Worm (Caenorhabditis elegans) whole organism, L3 larva: ENCODE results near the gene pfs-2.

Experiments used
- R02D3.7 ChIP-seq: fragments of 150-350 bp; optimal IDR thresholded peaks from 2 replicates; lab custom pipeline; 2014; ENCODE audit warnings: missing biosample characterization, missing genetic modification characterization
- ZK546.5 ChIP-seq: sonication (generic microtip); optimal IDR thresholded peaks from 2 replicates; lab custom pipeline; 2017; ENCODE audit warnings: missing biosample characterization, missing genetic modification characterization
- aly-2 ChIP-seq: fragments of 150-350 bp; optimal IDR thresholded peaks from 2 replicates; lab custom pipeline; 2014; ENCODE audit warnings: missing biosample characterization, missing genetic modification characterization
- ama-1 ChIP-seq: fragments of 150-350 bp; optimal IDR thresholded peaks from 2 replicates; lab custom pipeline; 2018
- ceh-16 ChIP-seq: sonication (generic microtip); optimal IDR thresholded peaks from 2 replicates; lab custom pipeline; 2017; ENCODE audit warnings: missing biosample characterization, missing genetic modification characterization
- ceh-28 ChIP-seq: fragments of 150-350 bp; optimal IDR thresholded peaks from 2 replicates; lab custom pipeline; 2014; ENCODE audit warnings: missing biosample characterization, missing genetic modification reagents, missing genetic modification characterization
- ceh-82 ChIP-seq: fragments of 150-350 bp; optimal IDR thresholded peaks from 2 replicates; lab custom pipeline; 2014; ENCODE audit warnings: missing biosample characterization, missing genetic modification characterization
- ceh-9 ChIP-seq: sonication (generic microtip); optimal IDR thresholded peaks from 2 replicates; lab custom pipeline; 2018; ENCODE audit warnings: missing biosample characterization, missing genetic modification characterization
- daf-12 ChIP-seq: fragments of 150-350 bp; optimal IDR thresholded peaks from 2 replicates; lab custom pipeline; 2014; ENCODE audit warnings: missing biosample characterization, missing genetic modification reagents, missing genetic modification characterization
- egl-27 ChIP-seq: sonication (generic microtip); optimal IDR thresholded peaks from 4 replicates; lab custom pipeline; 2017; ENCODE audit warnings: missing biosample characterization, missing genetic modification reagents, missing genetic modification characterization
- egl-5 ChIP-seq: fragments of 150-350 bp; optimal IDR thresholded peaks from 2 replicates; lab custom pipeline; 2017; ENCODE audit warnings: missing biosample characterization, missing genetic modification reagents, missing genetic modification characterization, inconsistent platforms
- elt-1 ChIP-seq: fragments of 150-350 bp; optimal IDR thresholded peaks from 2 replicates; lab custom pipeline; 2014; ENCODE audit warnings: missing biosample characterization, missing genetic modification characterization
- elt-2 ChIP-seq: sonication (generic microtip); optimal IDR thresholded peaks from 2 replicates; lab custom pipeline; 2016; ENCODE audit warnings: missing genetic modification reagents, mild to moderate bottlenecking, missing genetic modification characterization, missing compliant biosample characterization
- elt-3 ChIP-seq, 3 experiments: fragments of 150-350 bp in 1 of 3; sonication (generic microtip) in 2 of 3; optimal IDR thresholded peaks; 2 replicates in 2 of 3; 4 replicates in 1 of 3; lab custom pipeline; 2014 to 2017; ENCODE audit warnings: missing biosample characterization in 3 of 3, missing genetic modification characterization in 3 of 3
- eor-1 ChIP-seq, 2 experiments: fragments of 150-350 bp; optimal IDR thresholded peaks; 2 replicates each; lab custom pipeline; 2014 to 2018; ENCODE audit warnings: missing biosample characterization in 2 of 2, missing genetic modification characterization in 2 of 2
- fkh-10 ChIP-seq: sonication (generic microtip); optimal IDR thresholded peaks from 2 replicates; lab custom pipeline; 2017; ENCODE audit warnings: missing biosample characterization, missing genetic modification reagents, missing genetic modification characterization
- fkh-2 ChIP-seq: fragments of 150-350 bp; optimal IDR thresholded peaks from 2 replicates; lab custom pipeline; 2014; ENCODE audit warnings: missing biosample characterization, missing genetic modification reagents, missing genetic modification characterization
- fos-1 ChIP-seq: fragments of 150-350 bp; optimal IDR thresholded peaks from 2 replicates; lab custom pipeline; 2014; ENCODE audit warnings: missing biosample characterization, missing genetic modification characterization
- hmg-11 ChIP-seq: sonication (generic microtip); optimal IDR thresholded peaks from 2 replicates; lab custom pipeline; 2016; ENCODE audit warnings: missing genetic modification characterization, missing compliant biosample characterization
- jun-1 ChIP-seq: fragments of 150-350 bp; optimal IDR thresholded peaks from 2 replicates; lab custom pipeline; 2014; ENCODE audit warnings: missing biosample characterization, missing genetic modification reagents, missing genetic modification characterization
- lin-15B ChIP-seq: fragments of 150-350 bp; optimal IDR thresholded peaks from 2 replicates; lab custom pipeline; 2014; ENCODE audit warnings: missing biosample characterization, missing genetic modification characterization
- lin-39 ChIP-seq: fragments of 150-350 bp; optimal IDR thresholded peaks from 2 replicates; lab custom pipeline; 2018; ENCODE audit warnings: missing biosample characterization, missing genetic modification reagents, missing genetic modification characterization
- lsy-12 ChIP-seq: sonication (generic microtip); optimal IDR thresholded peaks from 2 replicates; lab custom pipeline; 2016; ENCODE audit warnings: mild to moderate bottlenecking, missing genetic modification characterization, missing compliant biosample characterization
- mdl-1 ChIP-seq: fragments of 150-350 bp; optimal IDR thresholded peaks from 2 replicates; lab custom pipeline; 2014; ENCODE audit warnings: missing biosample characterization, missing genetic modification characterization
- mml-1 ChIP-seq: fragments of 150-350 bp; sonication (generic microtip); optimal IDR thresholded peaks from 3 replicates; lab custom pipeline; 2014; ENCODE audit warnings: missing biosample characterization, missing genetic modification characterization
- nfya-1 ChIP-seq: sonication (generic microtip); optimal IDR thresholded peaks from 2 replicates; lab custom pipeline; 2017; ENCODE audit warnings: missing genetic modification characterization, mild to moderate bottlenecking, missing compliant biosample characterization, antibody characterized with exemption, moderate library complexity; ENCODE audit not compliant: insufficient read depth
- nhr-11 ChIP-seq: fragments of 150-350 bp; optimal IDR thresholded peaks from 2 replicates; lab custom pipeline; 2014; ENCODE audit warnings: missing biosample characterization, missing genetic modification characterization
- nhr-12 ChIP-seq: fragments of 150-350 bp; optimal IDR thresholded peaks from 2 replicates; lab custom pipeline; 2014; ENCODE audit warnings: missing biosample characterization, missing genetic modification characterization
- nhr-23 ChIP-seq: fragments of 150-350 bp; optimal IDR thresholded peaks from 2 replicates; lab custom pipeline; 2014; ENCODE audit warnings: missing biosample characterization, missing genetic modification reagents, missing genetic modification characterization
- nhr-237 ChIP-seq: fragments of 150-350 bp; optimal IDR thresholded peaks from 2 replicates; lab custom pipeline; 2014; ENCODE audit warnings: missing biosample characterization, missing genetic modification characterization
- nhr-25 ChIP-seq: sonication (generic microtip); optimal IDR thresholded peaks from 2 replicates; lab custom pipeline; 2017; ENCODE audit warnings: missing biosample characterization, missing genetic modification characterization
- nhr-28 ChIP-seq: fragments of 150-350 bp; optimal IDR thresholded peaks from 2 replicates; lab custom pipeline; 2014; ENCODE audit warnings: missing biosample characterization, missing genetic modification characterization
- nhr-43 ChIP-seq: sonication (generic microtip); optimal IDR thresholded peaks from 2 replicates; lab custom pipeline; 2016; ENCODE audit warnings: mild to moderate bottlenecking, missing genetic modification characterization, missing compliant biosample characterization; ENCODE audit not compliant: poor library complexity, severe bottlenecking
- nhr-67 ChIP-seq: fragments of 150-350 bp; optimal IDR thresholded peaks from 2 replicates; lab custom pipeline; 2014; ENCODE audit warnings: missing biosample characterization, missing genetic modification characterization
- nhr-76 ChIP-seq: fragments of 150-350 bp; sonication (generic microtip); optimal IDR thresholded peaks from 5 replicates; lab custom pipeline; 2014; ENCODE audit warnings: missing biosample characterization, missing genetic modification characterization
- nhr-77 ChIP-seq: fragments of 150-350 bp; optimal IDR thresholded peaks from 2 replicates; lab custom pipeline; 2014; ENCODE audit warnings: missing biosample characterization, missing genetic modification characterization
- pha-4 ChIP-seq: fragments of 150-350 bp; optimal IDR thresholded peaks from 2 replicates; lab custom pipeline; 2014; ENCODE audit warnings: missing biosample characterization, missing genetic modification reagents, missing genetic modification characterization
- pqm-1 ChIP-seq: fragments of 150-350 bp; optimal IDR thresholded peaks from 2 replicates; lab custom pipeline; 2017; ENCODE audit warnings: missing biosample characterization, missing genetic modification characterization, inconsistent platforms
- sea-2 ChIP-seq: fragments of 150-350 bp; sonication (generic microtip); optimal IDR thresholded peaks from 4 replicates; lab custom pipeline; 2014; ENCODE audit warnings: missing biosample characterization, missing genetic modification reagents, missing genetic modification characterization
- skn-1 ChIP-seq: fragments of 150-350 bp; optimal IDR thresholded peaks from 2 replicates; lab custom pipeline; 2014; ENCODE audit warnings: missing biosample characterization, missing genetic modification characterization
- snpc-4 ChIP-seq: fragments of 150-350 bp; optimal IDR thresholded peaks from 2 replicates; lab custom pipeline; 2014; ENCODE audit warnings: missing biosample characterization, missing genetic modification characterization
- tbx-2 ChIP-seq: sonication (generic microtip); optimal IDR thresholded peaks from 2 replicates; lab custom pipeline; 2016; ENCODE audit warnings: mild to moderate bottlenecking, missing genetic modification characterization, missing compliant biosample characterization
- unc-39 ChIP-seq: sonication (generic microtip); optimal IDR thresholded peaks from 4 replicates; lab custom pipeline; 2017; ENCODE audit warnings: missing biosample characterization, missing genetic modification characterization
- unc-62 ChIP-seq: fragments of 150-350 bp; sonication (generic microtip); optimal IDR thresholded peaks from 4 replicates; lab custom pipeline; 2014; ENCODE audit warnings: missing biosample characterization, missing genetic modification reagents, missing genetic modification characterization
- zag-1 ChIP-seq: fragments of 150-350 bp; optimal IDR thresholded peaks from 2 replicates; lab custom pipeline; 2014; ENCODE audit warnings: missing biosample characterization, missing genetic modification characterization
- ztf-11 ChIP-seq: fragments of 150-350 bp; optimal IDR thresholded peaks from 2 replicates; lab custom pipeline; 2014; ENCODE audit warnings: missing biosample characterization, missing genetic modification characterization
- ztf-4 ChIP-seq: fragments of 150-350 bp; optimal IDR thresholded peaks from 2 replicates; lab custom pipeline; 2014; ENCODE audit warnings: missing biosample characterization, missing genetic modification characterization

pfs-2 gene

ce11 chrII:14381450-14381849 is 23.3 kb downstream of the pfs-2 start, which contains the start of gene sdz-26:
Gene sdz-26 (plus strand): TSS chrII:14381750.
- TF ChIP-seq nhr-12 (tag; lab: Kevin White, UChicago) = no peak
- TF ChIP-seq fkh-10 = no peak
- TF ChIP-seq fos-1 (tag; lab: Kevin White, UChicago) = no peak
- TF ChIP-seq elt-1 = no peak
- no peak for TF ChIP-seq zag-1 (tag; lab: Kevin White, UChicago)
- TF ChIP-seq nhr-43 = no peak
- no peak for TF ChIP-seq nhr-67
- no peak for TF ChIP-seq eor-1 (tag; optimal IDR thresholded peaks at IDR 0.05; lab: Kevin White, UChicago)
- TF ChIP-seq lin-39 = no peak
- no peak for TF ChIP-seq daf-12 (tag; lab: Kevin White, UChicago)
- no peak for TF ChIP-seq nhr-23
- TF ChIP-seq jun-1 (tag; lab: Kevin White, UChicago) = no peak

- no peak for TF ChIP-seq ceh-16 (tag; lab: Kevin White, UChicago)
- TF ChIP-seq ceh-28 (tag; lab: Kevin White, UChicago) = peak; percentile 41
- no peak for TF ChIP-seq nhr-77 (tag; lab: Kevin White, UChicago)
- TF ChIP-seq nfya-1 (tag; lab: Kevin White, UChicago) = peak; percentile 82
- peak; percentile 0 for TF ChIP-seq jun-1 (tag; lab: Kevin White, UChicago)
- no peak for TF ChIP-seq nhr-237
- no peak for TF ChIP-seq nhr-28 (tag; lab: Kevin White, UChicago)
- no peak for TF ChIP-seq egl-27 (tag; lab: Kevin White, UChicago)
- no peak for TF ChIP-seq unc-39 (tag; lab: Kevin White, UChicago)
- no peak for TF ChIP-seq fos-1 (tag; lab: Kevin White, UChicago)
- no peak for TF ChIP-seq fkh-10
- no peak for TF ChIP-seq ZK546.5 (tag; lab: Kevin White, UChicago)
- TF ChIP-seq aly-2 (tag; lab: Kevin White, UChicago) = no peak
- TF ChIP-seq nhr-25 (tag; lab: Kevin White, UChicago) = peak; percentile 64
- TF ChIP-seq pha-4 (tag; lab: Kevin White, UChicago) = peak; percentile 93
- peak; percentile 37 for TF ChIP-seq lin-39
- TF ChIP-seq mdl-1 = no peak
- TF ChIP-seq nhr-67 = no peak
- peak; percentile 77 for TF ChIP-seq egl-5
- TF ChIP-seq daf-12 (tag; lab: Kevin White, UChicago) = no peak
- no peak for TF ChIP-seq lsy-12 (tag; lab: Kevin White, UChicago)
- TF ChIP-seq nhr-23 = peak; percentile 78
- no peak for TF ChIP-seq nhr-76
- peak; percentile 53 for TF ChIP-seq hmg-11 (tag; lab: Kevin White, UChicago)
- peak; percentile 60 for TF ChIP-seq nhr-43
- TF ChIP-seq eor-1 (tag; optimal IDR thresholded peaks at IDR 0.05; lab: Kevin White, UChicago) = no peak
- TF ChIP-seq ztf-11 (tag; lab: Kevin White, UChicago) = no peak
- TF ChIP-seq elt-1 = no peak
- TF ChIP-seq ztf-4 = no peak
- no peak for TF ChIP-seq ceh-9
- TF ChIP-seq zag-1 (tag; lab: Kevin White, UChicago) = no peak
- TF ChIP-seq snpc-4 (tag; lab: Kevin White, UChicago) = peak; percentile 78
- peak; percentile 66 for TF ChIP-seq R02D3.7 (tag; lab: Kevin White, UChicago)
- TF ChIP-seq unc-62 (GFP tag; lab: Kevin White, UChicago) = no peak
- no peak for TF ChIP-seq tbx-2 (tag; lab: Kevin White, UChicago)
- TF ChIP-seq fkh-2 = no peak
- peak; percentile 88 for TF ChIP-seq lin-15B (tag; lab: Kevin White, UChicago)
- TF ChIP-seq skn-1 = peak; percentile 79
- no peak for TF ChIP-seq ama-1 (lab: Kevin White, UChicago)
- no peak for TF ChIP-seq mml-1 (tag; lab: Kevin White, UChicago)
- TF ChIP-seq nhr-12 (tag; lab: Kevin White, UChicago) = no peak
- TF ChIP-seq pqm-1 (tag; lab: Kevin White, UChicago) = peak; percentile 45
- peak; percentile 50 for TF ChIP-seq ceh-82 (tag; lab: Kevin White, UChicago)
- TF ChIP-seq elt-3 (tag; optimal IDR thresholded peaks at IDR 0.05; lab: Kevin White, UChicago) = no peak
- TF ChIP-seq nhr-11 (tag; lab: Kevin White, UChicago) = peak; percentile 10
- TF ChIP-seq sea-2 (GFP tag; lab: Kevin White, UChicago) = no peak
- TF ChIP-seq elt-2 (tag; lab: Kevin White, UChicago) = peak; percentile 21
- TF ChIP-seq, all 47 proteins: peak for 18
Measured at ce11 chrII:14383644-14384043, 25.5 kb downstream of the pfs-2 start, which contains the start of gene mes-2. Gene mes-2 (plus strand): TSS chrII:14383973.
